Fruit fly (Drosophila melanogaster): Measurements from ENCODE around the gene CG18480.

- TF ChIP-seq CG11617 (GFP tag; optimal IDR thresholded peaks at IDR 0.05) = no peak
- TF ChIP-seq tj (GFP tag; optimal IDR thresholded peaks at IDR 0.05) = no peak
- TF ChIP-seq CG7101 (tag; optimal IDR thresholded peaks at IDR 0.05) = no peak
- TF ChIP-seq cnc (optimal IDR thresholded peaks at IDR 0.05) = no peak
- no peak for TF ChIP-seq Clk (GFP tag; optimal IDR thresholded peaks at IDR 0.05)
- no peak for TF ChIP-seq kay (GFP tag; ENCODE audit: borderline replicate concordance)
- no peak for TF ChIP-seq Crg-1 (GFP tag; optimal IDR thresholded peaks at IDR 0.05)
- no peak for TF ChIP-seq Mnt (GFP tag; optimal IDR thresholded peaks at IDR 0.05)
- no peak for TF ChIP-seq CG5204 (GFP tag; optimal IDR thresholded peaks at IDR 0.05)
These were observed 6.3 kb upstream of the CG18480 start, which contains the start of gene Or35a for dm6 chr2L:15623458-15623857.

Measured in whole organism, adult.